Fruit fly (Drosophila melanogaster): ENCODE results near the gene nyo.

nyo gene

DNA sequence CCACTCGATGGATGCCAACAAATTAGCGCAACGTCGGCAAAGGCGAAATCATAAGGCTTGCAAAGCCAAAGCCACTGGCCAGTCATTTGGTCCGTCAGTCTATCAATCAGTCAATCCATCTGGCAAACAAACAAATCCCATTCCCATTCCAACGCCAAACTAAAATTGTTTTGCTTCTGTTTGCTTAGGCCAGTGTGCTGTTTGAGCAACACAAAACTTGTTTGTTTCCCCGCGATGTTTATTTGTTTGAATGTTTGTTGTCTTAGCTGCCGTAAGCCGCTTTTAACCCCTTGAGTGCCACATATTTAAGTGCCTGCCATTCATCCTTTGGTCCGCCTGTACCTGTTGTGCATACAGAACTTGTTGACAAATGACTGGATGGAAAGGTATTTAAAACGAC, 8.1 kb downstream of the nyo start (continued):
- TF ChIP-seq sr (GFP tag; IDR thresholded peaks at IDR 0.05) (no peak), scrt (GFP tag; optimal IDR thresholded peaks at IDR 0.05) (no peak), CG2120 (GFP tag; optimal IDR thresholded peaks at IDR 0.05) (no peak), sens (GFP tag) (peak; percentile 96), CG6791 (GFP tag; IDR thresholded peaks at IDR 0.05; ENCODE audit: partially characterized antibody) (no peak), CG14860 (GFP tag; IDR thresholded peaks at IDR 0.05; ENCODE audit: partially characterized antibody) (no peak), ham (GFP tag; IDR thresholded peaks at IDR 0.05) (no peak), hkb (optimal IDR thresholded peaks at IDR 0.05) (no peak), hkb (GFP tag; IDR thresholded peaks at IDR 0.05) (peak; percentile 32; the same call in 1 of the 2 replicates), CG8089 (GFP tag; optimal IDR thresholded peaks at IDR 0.05) (peak; percentile 78), CG30020 (tag; optimal IDR thresholded peaks at IDR 0.05) (no peak), fd64A (GFP tag; optimal IDR thresholded peaks at IDR 0.05) (peak; percentile 73), CG6683 (GFP tag; optimal IDR thresholded peaks at IDR 0.05) (no peak), HLH3B (GFP tag; IDR thresholded peaks at IDR 0.05) (no peak; the same call in 1 of the 2 replicates), crol (GFP tag; IDR thresholded peaks at IDR 0.05) (no peak), nerfin-2 (GFP tag; IDR thresholded peaks at IDR 0.05; ENCODE audit: partially characterized antibody) (no peak), CG2678 (tag; optimal IDR thresholded peaks at IDR 0.05) (peak; percentile 57), dpn (GFP tag; optimal IDR thresholded peaks at IDR 0.05) (no peak), Dref (GFP tag; IDR thresholded peaks at IDR 0.05) (no peak), CG17802 (tag; optimal IDR thresholded peaks at IDR 0.05) (peak; percentile 45), eve (GFP tag; optimal IDR thresholded peaks at IDR 0.05) (no peak), klu (GFP tag; IDR thresholded peaks at IDR 0.05) (no peak), Hmx (GFP tag; optimal IDR thresholded peaks at IDR 0.05) (no peak), kay (GFP tag; optimal IDR thresholded peaks at IDR 0.05) (no peak), ab (GFP tag; optimal IDR thresholded peaks at IDR 0.05) (no peak), jing (GFP tag; optimal IDR thresholded peaks at IDR 0.05) (no peak), CG15479 (GFP tag; optimal IDR thresholded peaks at IDR 0.05) (peak; percentile 85), Myb (GFP tag; optimal IDR thresholded peaks at IDR 0.05) (no peak), Sox100B (GFP tag; optimal IDR thresholded peaks at IDR 0.05) (peak; percentile 66), CG32532 (GFP tag; IDR thresholded peaks at IDR 0.05) (no peak), CG17385 (GFP tag; optimal IDR thresholded peaks at IDR 0.05) (peak; percentile 21), Bteb2 (GFP tag; optimal IDR thresholded peaks at IDR 0.05) (no peak), phol (tag; optimal IDR thresholded peaks at IDR 0.05) (peak; percentile 9), dmrt99B (tag; optimal IDR thresholded peaks at IDR 0.05) (peak; percentile 30), CG1603 (tag; optimal IDR thresholded peaks at IDR 0.05) (peak; percentile 87), salm (tag; optimal IDR thresholded peaks at IDR 0.05) (peak; percentile 27), CG3847 (GFP tag; IDR thresholded peaks at IDR 0.05) (no peak), zen (tag; optimal IDR thresholded peaks at IDR 0.05) (peak; percentile 91), Oli (tag; optimal IDR thresholded peaks at IDR 0.05) (no peak), Rx (GFP tag; IDR thresholded peaks at IDR 0.05) (no peak), Hmr (GFP tag; optimal IDR thresholded peaks at IDR 0.05) (no peak), Dip3 (GFP tag; optimal IDR thresholded peaks at IDR 0.05) (no peak), E2f1 (GFP tag; IDR thresholded peaks at IDR 0.05) (peak; percentile 27; the same call in 1 of the 2 replicates), CG8388 (GFP tag; optimal IDR thresholded peaks at IDR 0.05) (peak; percentile 44), Atf-2 (GFP tag; optimal IDR thresholded peaks at IDR 0.05) (peak; percentile 50), CG3407 (GFP tag; optimal IDR thresholded peaks at IDR 0.05) (peak; percentile 76), Nf-YB (GFP tag; optimal IDR thresholded peaks at IDR 0.05) (peak; percentile 59), fd102C (GFP tag; optimal IDR thresholded peaks at IDR 0.05) (peak; percentile 99), CG6689 (GFP tag; IDR thresholded peaks at IDR 0.05) (peak; percentile 39; the same call in 1 of the 2 replicates), sisA (GFP tag; IDR thresholded peaks at IDR 0.05) (no peak), bcd (GFP tag; optimal IDR thresholded peaks at IDR 0.05) (peak; percentile 17), CG5180 (GFP tag; optimal IDR thresholded peaks at IDR 0.05) (peak; percentile 53)

Measured in whole organism, embryonic.